Fruit fly (Drosophila melanogaster): Measurements from ENCODE around the gene Mst84B.

Gene Mst84B

dm6 chr3R:7067092-7067491 is 5.1 kb downstream of the Mst84B start, which contains the start of the genes CG1105 and CG1965 (continued):
- peak; percentile 82 for TF ChIP-seq disco-r (GFP tag; optimal IDR thresholded peaks at IDR 0.05)
- TF ChIP-seq HmgD (GFP tag; optimal IDR thresholded peaks at IDR 0.05) = peak; percentile 78
- peak; percentile 95 for TF ChIP-seq CG4424 (GFP tag; optimal IDR thresholded peaks at IDR 0.05)
- peak; percentile 87 for TF ChIP-seq gt (GFP tag; IDR thresholded peaks at IDR 0.05)
- TF ChIP-seq CG6689 (GFP tag; IDR thresholded peaks at IDR 0.05) = peak; percentile 93
- TF ChIP-seq Opbp (GFP tag; IDR thresholded peaks at IDR 0.05; ENCODE audit: partially characterized antibody) = peak; percentile 95
- TF ChIP-seq CG13624 (GFP tag; optimal IDR thresholded peaks at IDR 0.05) = peak; percentile 94
- TF ChIP-seq Max (GFP tag; optimal IDR thresholded peaks at IDR 0.05) = peak; percentile 92
- peak; percentile 91 for TF ChIP-seq pzg (GFP tag; optimal IDR thresholded peaks at IDR 0.05)
- TF ChIP-seq CG17912 (GFP tag; optimal IDR thresholded peaks at IDR 0.05) = peak; percentile 78
- TF ChIP-seq Atf6 (GFP tag; IDR thresholded peaks at IDR 0.05) = peak; percentile 90
- TF ChIP-seq Sox100B (GFP tag; optimal IDR thresholded peaks at IDR 0.05) = no peak
- peak; percentile 92 for TF ChIP-seq CG10366 (GFP tag; IDR thresholded peaks at IDR 0.05)
- peak; percentile 87 for TF ChIP-seq CG6175 (GFP tag; IDR thresholded peaks at IDR 0.05)
- TF ChIP-seq cg (GFP tag; optimal IDR thresholded peaks at IDR 0.05) = no peak
- peak; percentile 91 for TF ChIP-seq slou (GFP tag; optimal IDR thresholded peaks at IDR 0.05)
- peak; percentile 79; the same call in 1 of the 2 replicates for TF ChIP-seq danr (GFP tag; IDR thresholded peaks at IDR 0.05)
- TF ChIP-seq twi (tag; optimal IDR thresholded peaks at IDR 0.05) = peak; percentile 84
- peak; percentile 97 for TF ChIP-seq chn (GFP tag; optimal IDR thresholded peaks at IDR 0.05)
- peak; percentile 82 for TF ChIP-seq crc (GFP tag; optimal IDR thresholded peaks at IDR 0.05)
- TF ChIP-seq D19B (GFP tag; optimal IDR thresholded peaks at IDR 0.05) = peak; percentile 66
- peak; percentile 95 for TF ChIP-seq zfh1 (GFP tag; IDR thresholded peaks at IDR 0.05)
- TF ChIP-seq onecut (GFP tag; IDR thresholded peaks at IDR 0.05) = peak; percentile 82
- peak; percentile 75 for TF ChIP-seq CG3407 (GFP tag; optimal IDR thresholded peaks at IDR 0.05)
- TF ChIP-seq CG15514 (GFP tag; optimal IDR thresholded peaks at IDR 0.05) = peak; percentile 91
- TF ChIP-seq CG30431 (GFP tag; optimal IDR thresholded peaks at IDR 0.05) = peak; percentile 83
- TF ChIP-seq B-H2 (GFP tag; optimal IDR thresholded peaks at IDR 0.05) = peak; percentile 90
- peak; percentile 96 for TF ChIP-seq CG14710 (tag; optimal IDR thresholded peaks at IDR 0.05)
- peak; percentile 90 for TF ChIP-seq CG9609 (GFP tag; optimal IDR thresholded peaks at IDR 0.05)
- TF ChIP-seq CG9876 (GFP tag; optimal IDR thresholded peaks at IDR 0.05) = peak; percentile 92
- TF ChIP-seq CG3847 (GFP tag; IDR thresholded peaks at IDR 0.05) = peak; percentile 95
- peak; percentile 92 for TF ChIP-seq tx (GFP tag; optimal IDR thresholded peaks at IDR 0.05)
- TF ChIP-seq CG43689 (GFP tag; IDR thresholded peaks at IDR 0.05) = peak; percentile 74
- TF ChIP-seq sqz (GFP tag; optimal IDR thresholded peaks at IDR 0.05) = no peak
- TF ChIP-seq CG8944 (GFP tag; optimal IDR thresholded peaks at IDR 0.05) = peak; percentile 94
- peak; percentile 100 for TF ChIP-seq knrl (GFP tag; IDR thresholded peaks at IDR 0.05; ENCODE audit: partially characterized antibody)
- TF ChIP-seq CG15269 (tag; optimal IDR thresholded peaks at IDR 0.05) = peak; percentile 91
- TF ChIP-seq ac (GFP tag; optimal IDR thresholded peaks at IDR 0.05) = peak; percentile 65
- peak; percentile 78 for TF ChIP-seq tap (tag; optimal IDR thresholded peaks at IDR 0.05)
- peak; percentile 37; the same call in 1 of the 2 replicates for TF ChIP-seq Dip2 (GFP tag; IDR thresholded peaks at IDR 0.05)
- no peak for TF ChIP-seq CG5180 (GFP tag; optimal IDR thresholded peaks at IDR 0.05)
- peak; percentile 85 for TF ChIP-seq CG1233 (GFP tag; optimal IDR thresholded peaks at IDR 0.05)
- peak; percentile 89 for TF ChIP-seq NfI (GFP tag; optimal IDR thresholded peaks at IDR 0.05)
- TF ChIP-seq C15 (GFP tag; IDR thresholded peaks at IDR 0.05) = peak; percentile 80
- peak; percentile 95 for TF ChIP-seq Abd-B (GFP tag; optimal IDR thresholded peaks at IDR 0.05)
- peak; percentile 99 for TF ChIP-seq CG14860 (GFP tag; IDR thresholded peaks at IDR 0.05; ENCODE audit: partially characterized antibody)
- peak; percentile 93 for TF ChIP-seq bcd (GFP tag; optimal IDR thresholded peaks at IDR 0.05)
- TF ChIP-seq Dad (GFP tag; optimal IDR thresholded peaks at IDR 0.05) = peak; percentile 92
- TF ChIP-seq CG1603 (tag; optimal IDR thresholded peaks at IDR 0.05) = peak; percentile 93
- TF ChIP-seq tio (GFP tag; optimal IDR thresholded peaks at IDR 0.05) = peak; percentile 90
- TF ChIP-seq ato (GFP tag; IDR thresholded peaks at IDR 0.05; ENCODE audit: partially characterized antibody) = peak; percentile 86

Measured in whole organism, embryonic.